Fruit fly (Drosophila melanogaster): ENCODE measurements around the gene CG5880.

The CG5880 gene

dm6 chr3R:27153062-27153878 is 36.7 kb downstream of the CG5880 start (continued):
- no peak for TF ChIP-seq Neu2 (GFP tag; optimal IDR thresholded peaks at IDR 0.05; ENCODE audit: borderline replicate concordance)
- no peak for TF ChIP-seq Tbp (GFP tag; optimal IDR thresholded peaks at IDR 0.05)
- no peak for TF ChIP-seq rib (GFP tag; IDR thresholded peaks at IDR 0.05)
- no peak for TF ChIP-seq knrl (GFP tag; IDR thresholded peaks at IDR 0.05; ENCODE audit: partially characterized antibody)
- no peak for TF ChIP-seq CG7963 (GFP tag; IDR thresholded peaks at IDR 0.05; ENCODE audit: partially characterized antibody)
- peak; percentile 57 for TF ChIP-seq CG13775 (GFP tag; optimal IDR thresholded peaks at IDR 0.05)
- no peak; the same call in 1 of the 2 replicates for TF ChIP-seq sob (GFP tag; IDR thresholded peaks at IDR 0.05)
- no peak for TF ChIP-seq CG1602 (GFP tag; optimal IDR thresholded peaks at IDR 0.05)
- no peak for TF ChIP-seq Dad (GFP tag; optimal IDR thresholded peaks at IDR 0.05)
- no peak for TF ChIP-seq psq (GFP tag; optimal IDR thresholded peaks at IDR 0.05)
- peak; percentile 81 for TF ChIP-seq CG17361 (GFP tag; IDR thresholded peaks at IDR 0.05)
- no peak for TF ChIP-seq CG11456 (GFP tag; IDR thresholded peaks at IDR 0.05)
- peak; percentile 39 for TF ChIP-seq fd3F (GFP tag; optimal IDR thresholded peaks at IDR 0.05)
- TF ChIP-seq nerfin-2 (GFP tag; IDR thresholded peaks at IDR 0.05; ENCODE audit: partially characterized antibody), result no peak
- no peak for TF ChIP-seq Dfd (GFP tag; optimal IDR thresholded peaks at IDR 0.05)
- no peak for TF ChIP-seq ato (GFP tag; IDR thresholded peaks at IDR 0.05; ENCODE audit: partially characterized antibody)
- no peak for TF ChIP-seq CG8944 (GFP tag; optimal IDR thresholded peaks at IDR 0.05)
- no peak for TF ChIP-seq zen (tag; optimal IDR thresholded peaks at IDR 0.05)
- TF ChIP-seq Chrac-16 (GFP tag; optimal IDR thresholded peaks at IDR 0.05), result no peak
- no peak for TF ChIP-seq Poxn (GFP tag; IDR thresholded peaks at IDR 0.05)
- TF ChIP-seq CG11093 (GFP tag; IDR thresholded peaks at IDR 0.05), result no peak
- no peak for TF ChIP-seq CG4854 (GFP tag; optimal IDR thresholded peaks at IDR 0.05)
- no peak for TF ChIP-seq CG1603 (tag; optimal IDR thresholded peaks at IDR 0.05)
- TF ChIP-seq Gug (GFP tag; IDR thresholded peaks at IDR 0.05), result no peak; the same call in 3 of the 4 replicates
- TF ChIP-seq so (GFP tag; IDR thresholded peaks at IDR 0.05), result no peak
- peak; percentile 6; the same call in 1 of the 2 replicates for TF ChIP-seq Adf1 (GFP tag; IDR thresholded peaks at IDR 0.05)
- TF ChIP-seq dysf (GFP tag; IDR thresholded peaks at IDR 0.05), result peak; percentile 59; the same call in 2 of the 3 replicates
- TF ChIP-seq CkIIα-i1 (GFP tag; IDR thresholded peaks at IDR 0.05), result no peak
- TF ChIP-seq CG5953 (GFP tag; IDR thresholded peaks at IDR 0.05), result no peak
- peak; percentile 38 for TF ChIP-seq CG6254 (GFP tag; optimal IDR thresholded peaks at IDR 0.05)
- TF ChIP-seq HmgZ (tag; optimal IDR thresholded peaks at IDR 0.05), result no peak
- TF ChIP-seq CG18764 (GFP tag; optimal IDR thresholded peaks at IDR 0.05), result no peak
- TF ChIP-seq Xrp1 (GFP tag; IDR thresholded peaks at IDR 0.05), result peak; percentile 20; the same call in 1 of the 2 replicates
- no peak for TF ChIP-seq CG18476 (GFP tag; optimal IDR thresholded peaks at IDR 0.05)
- TF ChIP-seq CG15514 (GFP tag; optimal IDR thresholded peaks at IDR 0.05), result peak; percentile 36
- TF ChIP-seq CG3407 (GFP tag; optimal IDR thresholded peaks at IDR 0.05), result no peak
- no peak for TF ChIP-seq CG1832 (GFP tag; optimal IDR thresholded peaks at IDR 0.05)
- TF ChIP-seq danr (GFP tag; IDR thresholded peaks at IDR 0.05), result no peak
- no peak for TF ChIP-seq aop (GFP tag; IDR thresholded peaks at IDR 0.05)
- no peak for TF ChIP-seq ap (GFP tag; IDR thresholded peaks at IDR 0.05)
- peak; percentile 67 for TF ChIP-seq CG7556 (GFP tag; optimal IDR thresholded peaks at IDR 0.05)
- no peak for TF ChIP-seq Taf1 (GFP tag; IDR thresholded peaks at IDR 0.05)
- TF ChIP-seq Sry-β (GFP tag; optimal IDR thresholded peaks at IDR 0.05), result no peak
- TF ChIP-seq ham (GFP tag; IDR thresholded peaks at IDR 0.05), result no peak
- TF ChIP-seq NFAT (GFP tag; IDR thresholded peaks at IDR 0.05), result no peak
- TF ChIP-seq dmrt99B (tag; optimal IDR thresholded peaks at IDR 0.05), result peak; percentile 51
- TF ChIP-seq CG17612 (GFP tag; IDR thresholded peaks at IDR 0.05), result no peak
- peak; percentile 29 for TF ChIP-seq Six4 (GFP tag; optimal IDR thresholded peaks at IDR 0.05)
- peak; percentile 74 for TF ChIP-seq grau (tag; optimal IDR thresholded peaks at IDR 0.05)
- peak; percentile 35 for TF ChIP-seq gsb-n (tag; optimal IDR thresholded peaks at IDR 0.05)

Data from whole organism, embryonic.